Fruit fly (Drosophila melanogaster): ENCODE data around the gene TfIIB.
A peak's percentile ranks its signal among the peaks of the same experiment; 100 is the strongest.

Gene TfIIB

dm6 chr2L:10408122-10408576, 23.0 kb upstream of the TfIIB start, which contains the start of the genes Ip259 and RpS27A (continued):
- TF ChIP-seq CG17361 (GFP tag; IDR thresholded peaks at IDR 0.05) (peak; percentile 75; the same call in 2 of the 3 replicates), CG1233 (GFP tag; optimal IDR thresholded peaks at IDR 0.05) (peak; percentile 89), HmgZ (tag; optimal IDR thresholded peaks at IDR 0.05) (peak; percentile 71), CG2712 (tag; optimal IDR thresholded peaks at IDR 0.05) (peak; percentile 79), CG11093 (GFP tag; IDR thresholded peaks at IDR 0.05) (no peak), Hr39 (optimal IDR thresholded peaks at IDR 0.05) (no peak), CG15601 (tag; optimal IDR thresholded peaks at IDR 0.05) (peak; percentile 55), Sry-β (GFP tag; optimal IDR thresholded peaks at IDR 0.05) (peak; percentile 53), Tbp (GFP tag; optimal IDR thresholded peaks at IDR 0.05) (no peak), bigmax (GFP tag; optimal IDR thresholded peaks at IDR 0.05) (no peak), BtbVII (GFP tag; optimal IDR thresholded peaks at IDR 0.05) (peak; percentile 61), Side (GFP tag; optimal IDR thresholded peaks at IDR 0.05) (peak; percentile 75), al (GFP tag; IDR thresholded peaks at IDR 0.05) (peak; percentile 56), ase (GFP tag; IDR thresholded peaks at IDR 0.05) (peak; percentile 65; the same call in 2 of the 3 replicates), CG32532 (GFP tag; IDR thresholded peaks at IDR 0.05) (peak; percentile 83), CG1024 (GFP tag; IDR thresholded peaks at IDR 0.05) (peak; percentile 98), CG31365 (tag; optimal IDR thresholded peaks at IDR 0.05) (peak; percentile 42), Dek (tag; optimal IDR thresholded peaks at IDR 0.05) (no peak), CG2120 (GFP tag; optimal IDR thresholded peaks at IDR 0.05) (peak; percentile 56), Med (GFP tag) (peak; percentile 97), CG33213 (GFP tag; optimal IDR thresholded peaks at IDR 0.05) (peak; percentile 88), CG12219 (GFP tag; optimal IDR thresholded peaks at IDR 0.05) (peak; percentile 56), rib (GFP tag; IDR thresholded peaks at IDR 0.05) (0 out of 2 replicates have a peak, but pooled peaks have one; percentile 59), NK7.1 (GFP tag; optimal IDR thresholded peaks at IDR 0.05) (peak; percentile 44), jing (GFP tag; optimal IDR thresholded peaks at IDR 0.05) (no peak), CG6813 (GFP tag; optimal IDR thresholded peaks at IDR 0.05) (peak; percentile 83), Mes4 (GFP tag; optimal IDR thresholded peaks at IDR 0.05) (peak; percentile 87), trem (tag; optimal IDR thresholded peaks at IDR 0.05) (peak; percentile 55), wdn (GFP tag; IDR thresholded peaks at IDR 0.05) (peak; percentile 54; the same call in 1 of the 2 replicates), mirr (GFP tag; optimal IDR thresholded peaks at IDR 0.05) (peak; percentile 79), CG11696 (GFP tag; IDR thresholded peaks at IDR 0.05) (no peak), CG17829 (tag; optimal IDR thresholded peaks at IDR 0.05) (peak; percentile 46), CG12659 (GFP tag; optimal IDR thresholded peaks at IDR 0.05) (peak; percentile 90), Ssrp (tag; optimal IDR thresholded peaks at IDR 0.05) (peak; percentile 52), CG3995 (GFP tag; optimal IDR thresholded peaks at IDR 0.05) (peak; percentile 60), shn (GFP tag; optimal IDR thresholded peaks at IDR 0.05) (peak; percentile 70), ash1 (GFP tag; optimal IDR thresholded peaks at IDR 0.05) (no peak), CG8924 (tag; optimal IDR thresholded peaks at IDR 0.05) (peak; percentile 61), gt (GFP tag; IDR thresholded peaks at IDR 0.05) (no peak), z (GFP tag; IDR thresholded peaks at IDR 0.05) (no peak), NC2β (GFP tag; optimal IDR thresholded peaks at IDR 0.05) (peak; percentile 96), CG10431 (GFP tag; optimal IDR thresholded peaks at IDR 0.05) (peak; percentile 63), CG16863 (GFP tag; optimal IDR thresholded peaks at IDR 0.05) (peak; percentile 47), stc (GFP tag; IDR thresholded peaks at IDR 0.05) (peak; percentile 75), bab2 (GFP tag; optimal IDR thresholded peaks at IDR 0.05) (peak; percentile 1), CG18262 (tag; optimal IDR thresholded peaks at IDR 0.05) (peak; percentile 54), CG7786 (GFP tag; optimal IDR thresholded peaks at IDR 0.05) (peak; percentile 60), lab (GFP tag; optimal IDR thresholded peaks at IDR 0.05) (no peak), CG12942 (GFP tag; optimal IDR thresholded peaks at IDR 0.05) (peak; percentile 58), CG8290 (GFP tag; optimal IDR thresholded peaks at IDR 0.05) (peak; percentile 74), CG8290 (tag; optimal IDR thresholded peaks at IDR 0.05) (peak in 1 of 2 experiments; percentile 63), fru (optimal IDR thresholded peaks at IDR 0.05) (no peak)
